Fruit fly (Drosophila melanogaster) whole organism, prepupa: ENCODE measurements around the gene CG9393.

Experiments used
- CG11762 ChIP-seq: fragments of 200-800 bp; sonication (Bioruptor generic); optimal IDR thresholded peaks from 3 replicates; lab custom pipeline; 2016; ENCODE audit warnings: missing biosample characterization, missing genetic modification characterization; ENCODE audit not compliant: insufficient read depth
- CG11902 ChIP-seq: fragments of 200-800 bp; sonication (Bioruptor generic); optimal IDR thresholded peaks from 3 replicates; lab custom pipeline; 2016; ENCODE audit warnings: missing biosample characterization, missing genetic modification characterization
- CG15336 ChIP-seq: fragments of 200-800 bp; sonication (Bioruptor generic); IDR thresholded peaks from 2 replicates; pipeline ENCODE4 v1.3.6; 2022; ENCODE audit warnings: missing biosample characterization, missing genetic modification characterization
- CG1621 ChIP-seq: fragments of 200-800 bp; sonication (Bioruptor generic); optimal IDR thresholded peaks from 3 replicates; lab custom pipeline; 2018; ENCODE audit warnings: missing biosample characterization, mild to moderate bottlenecking, missing genetic modification characterization
- CG3032 ChIP-seq: fragments of 200-800 bp; optimal IDR thresholded peaks from 2 replicates; lab custom pipeline; 2019; ENCODE audit warnings: missing biosample characterization, mild to moderate bottlenecking, missing genetic modification characterization, moderate library complexity
- CG31627 ChIP-seq: fragments of 200-800 bp; sonication (Bioruptor generic); optimal IDR thresholded peaks from 3 replicates; lab custom pipeline; 2016; ENCODE audit warnings: missing biosample characterization, missing genetic modification characterization
- CG34406 ChIP-seq: fragments of 200-800 bp; sonication (Bioruptor generic); optimal IDR thresholded peaks from 3 replicates; lab custom pipeline; 2016; ENCODE audit warnings: missing biosample characterization, missing genetic modification characterization
- CG3919 ChIP-seq: fragments of 200-800 bp; sonication (Bioruptor generic); optimal IDR thresholded peaks from 3 replicates; lab custom pipeline; 2016; ENCODE audit warnings: missing biosample characterization, missing genetic modification characterization
- CG4318 ChIP-seq: fragments of 200-800 bp; sonication (Bioruptor generic); optimal IDR thresholded peaks from 3 replicates; lab custom pipeline; 2017; ENCODE audit warnings: missing biosample characterization, mild to moderate bottlenecking, missing genetic modification characterization
- CG6792 ChIP-seq: fragments of 200-800 bp; sonication (Bioruptor generic); optimal IDR thresholded peaks from 3 replicates; lab custom pipeline; 2016; ENCODE audit warnings: missing biosample characterization, missing genetic modification characterization
- CG6808 ChIP-seq: fragments of 200-800 bp; sonication (Bioruptor generic); optimal IDR thresholded peaks from 3 replicates; lab custom pipeline; 2017; ENCODE audit warnings: missing biosample characterization, missing genetic modification characterization, mild to moderate bottlenecking, moderate library complexity, missing genetic modification reagents
- CG7368 ChIP-seq: fragments of 200-800 bp; sonication (Bioruptor generic); optimal IDR thresholded peaks from 3 replicates; lab custom pipeline; 2016; ENCODE audit warnings: missing biosample characterization, missing genetic modification characterization
- CG8119 ChIP-seq: fragments of 200-800 bp; sonication (Bioruptor generic); IDR thresholded peaks from 3 replicates; pipeline ENCODE4 v1.3.6; 2022; ENCODE audit warnings: missing biosample characterization, missing genetic modification characterization
- CG9139 ChIP-seq: fragments of 200-800 bp; sonication (Bioruptor generic); optimal IDR thresholded peaks from 3 replicates; lab custom pipeline; 2017; ENCODE audit warnings: missing biosample characterization, mild to moderate bottlenecking, missing genetic modification characterization
- Eip78C ChIP-seq: fragments of 200-800 bp; sonication (Bioruptor generic); peaks from one replicate; lab custom pipeline; 2016; ENCODE audit warnings: missing biosample characterization, missing genetic modification characterization
- Ets21C ChIP-seq: fragments of 200-800 bp; sonication (Bioruptor generic); optimal IDR thresholded peaks from 3 replicates; lab custom pipeline; 2016; ENCODE audit warnings: missing biosample characterization, missing genetic modification characterization
- Ets96B ChIP-seq: fragments of 200-800 bp; optimal IDR thresholded peaks from 2 replicates; lab custom pipeline; 2019; ENCODE audit warnings: missing biosample characterization, mild to moderate bottlenecking, missing genetic modification characterization, moderate library complexity
- Hr38 ChIP-seq: sonication (Bioruptor generic); optimal IDR thresholded peaks from 2 replicates; lab custom pipeline; 2016; ENCODE audit warnings: missing biosample characterization, missing genetic modification characterization
- Hr39 ChIP-seq: fragments of 200-800 bp; sonication (Bioruptor generic); optimal IDR thresholded peaks from 2 replicates; lab custom pipeline; 2016; ENCODE audit warnings: missing biosample characterization, missing genetic modification characterization
- Lpt ChIP-seq: fragments of 200-800 bp; sonication (Bioruptor generic); optimal IDR thresholded peaks from 3 replicates; lab custom pipeline; 2016; ENCODE audit warnings: missing biosample characterization, missing genetic modification characterization
- Met ChIP-seq: fragments of 200-800 bp; sonication (Bioruptor generic); optimal IDR thresholded peaks from 3 replicates; lab custom pipeline; 2016; ENCODE audit warnings: missing biosample characterization, missing genetic modification characterization
- Smox ChIP-seq: fragments of 200-800 bp; sonication (Bioruptor generic); optimal IDR thresholded peaks from 3 replicates; lab custom pipeline; 2016; ENCODE audit warnings: missing biosample characterization, missing genetic modification characterization
- Sox14 ChIP-seq: fragments of 200-800 bp; sonication (Bioruptor generic); optimal IDR thresholded peaks from 3 replicates; lab custom pipeline; 2016; ENCODE audit warnings: missing biosample characterization, missing genetic modification characterization
- Sox15 ChIP-seq: fragments of 200-800 bp; sonication (Bioruptor generic); optimal IDR thresholded peaks from 3 replicates; lab custom pipeline; 2016; ENCODE audit warnings: missing biosample characterization, missing genetic modification characterization
- achi ChIP-seq: fragments of 200-800 bp; sonication (Bioruptor generic); optimal IDR thresholded peaks from 3 replicates; lab custom pipeline; 2016; ENCODE audit warnings: missing biosample characterization, missing genetic modification characterization
- acj6 ChIP-seq: fragments of 200-800 bp; sonication (Bioruptor generic); optimal IDR thresholded peaks from 3 replicates; lab custom pipeline; 2016; ENCODE audit warnings: missing biosample characterization, missing genetic modification characterization
- cyc ChIP-seq: fragments of 200-800 bp; sonication (Bioruptor generic); optimal IDR thresholded peaks from 3 replicates; lab custom pipeline; 2016; ENCODE audit warnings: missing biosample characterization, missing genetic modification characterization
- dac ChIP-seq: fragments of 200-800 bp; sonication (Bioruptor generic); optimal IDR thresholded peaks from 2 replicates; lab custom pipeline; 2017; ENCODE audit warnings: missing biosample characterization, mild to moderate bottlenecking, missing genetic modification characterization
- dsx ChIP-seq: fragments of 200-800 bp; optimal IDR thresholded peaks from 3 replicates; lab custom pipeline; 2019; ENCODE audit warnings: missing biosample characterization, mild to moderate bottlenecking, missing genetic modification characterization, moderate library complexity; ENCODE audit not compliant: poor library complexity, severe bottlenecking
- esn ChIP-seq: fragments of 200-800 bp; sonication (Bioruptor generic); optimal IDR thresholded peaks from 2 replicates; lab custom pipeline; 2016; ENCODE audit warnings: missing biosample characterization, mild to moderate bottlenecking, missing genetic modification characterization, moderate library complexity
- fd85E ChIP-seq: fragments of 200-800 bp; sonication (Bioruptor generic); optimal IDR thresholded peaks from 3 replicates; lab custom pipeline; 2016; ENCODE audit warnings: missing biosample characterization, missing genetic modification characterization
- fkh ChIP-seq: fragments of 200-800 bp; sonication (Bioruptor generic); optimal IDR thresholded peaks from 3 replicates; lab custom pipeline; 2017; ENCODE audit warnings: missing biosample characterization, mild to moderate bottlenecking, missing genetic modification characterization, moderate library complexity
- lz ChIP-seq: fragments of 200-800 bp; sonication (Bioruptor generic); optimal IDR thresholded peaks from 3 replicates; lab custom pipeline; 2016; ENCODE audit warnings: missing biosample characterization, missing genetic modification characterization
- pdm3 ChIP-seq: fragments of 200-800 bp; sonication (Bioruptor generic); optimal IDR thresholded peaks from 3 replicates; lab custom pipeline; 2016; ENCODE audit warnings: missing biosample characterization, missing genetic modification characterization
- ss ChIP-seq, 2 experiments: fragments of 200-800 bp; sonication (Bioruptor generic); optimal IDR thresholded peaks; 2 replicates in 1 of 2; 3 replicates in 1 of 2; lab custom pipeline; 2017 to 2018; ENCODE audit warnings: mild to moderate bottlenecking in 2 of 2, missing biosample characterization in 2 of 2, missing genetic modification characterization in 2 of 2, moderate library complexity in 1 of 2
- topi ChIP-seq: fragments of 200-800 bp; sonication (Bioruptor generic); optimal IDR thresholded peaks from 3 replicates; lab custom pipeline; 2016; ENCODE audit warnings: missing biosample characterization, missing genetic modification characterization
- vri ChIP-seq: fragments of 200-800 bp; sonication (Bioruptor generic); optimal IDR thresholded peaks from 3 replicates; lab custom pipeline; 2016; ENCODE audit warnings: missing biosample characterization, mild to moderate bottlenecking, missing genetic modification characterization

CG9393 gene

dm6 chr3R:9515860-9516344, 47.6 kb downstream of the CG9393 start, which contains the start of the genes mRpL47, CG8176 and Kdm3:
Gene mRpL47, minus strand, starts transcription at chr3R:9515908.
Gene CG8176, plus strand, starts transcription at chr3R:9516007.
Gene Kdm3, plus strand, starts transcription at chr3R:9516007.
- TF ChIP-seq vri (peak; percentile 65), Sox15 (GFP tag; lab: Kevin White, UChicago) (peak; percentile 0), topi (peak; percentile 28), CG31627 (peak; percentile 72), lz (GFP tag; lab: Kevin White, UChicago) (peak; percentile 46), pdm3 (GFP tag; lab: Kevin White, UChicago) (no peak), CG4318 (GFP tag; lab: Kevin White, UChicago) (no peak), Sox14 (peak; percentile 69), cyc (GFP tag; lab: Kevin White, UChicago) (peak; percentile 57), CG7368 (no peak), CG3032 (tag; lab: Kevin White, UChicago) (peak; percentile 36), esn (GFP tag; lab: Kevin White, UChicago) (peak; percentile 25), fd85E (GFP tag; lab: Kevin White, UChicago) (no peak)

- TF ChIP-seq topi (peak; percentile 49), CG34406 (GFP tag; lab: Kevin White, UChicago) (no peak), Eip78C (GFP tag; lab: Kevin White, UChicago) (peak; percentile 66), CG11762 (GFP tag; lab: Kevin White, UChicago) (no peak), pdm3 (GFP tag; lab: Kevin White, UChicago) (no peak), CG15336 (no peak), lz (GFP tag; lab: Kevin White, UChicago) (peak; percentile 70), dac (GFP tag; lab: Kevin White, UChicago) (no peak), CG3919 (GFP tag; lab: Kevin White, UChicago) (no peak), fkh (GFP tag; lab: Kevin White, UChicago) (peak; percentile 29), Met (GFP tag; lab: Kevin White, UChicago) (no peak), Smox (GFP tag; lab: Kevin White, UChicago) (no peak), esn (GFP tag; lab: Kevin White, UChicago) (peak; percentile 73), Sox14 (peak; percentile 68), CG31627 (peak; percentile 84), Ets96B (tag; lab: Kevin White, UChicago) (peak; percentile 14), CG3032 (tag; lab: Kevin White, UChicago) (peak; percentile 58), Hr39 (GFP tag; lab: Kevin White, UChicago) (peak; percentile 79), CG6808 (no peak), cyc (GFP tag; lab: Kevin White, UChicago) (peak; percentile 72), Hr38 (GFP tag; lab: Kevin White, UChicago) (peak; percentile 29), CG9139 (GFP tag; lab: Kevin White, UChicago) (no peak), fd85E (GFP tag; lab: Kevin White, UChicago) (no peak), achi (peak; percentile 53), ss (GFP tag; optimal IDR thresholded peaks at IDR 0.05; lab: Kevin White, UChicago) (no peak), acj6 (peak; percentile 69), CG6792 (GFP tag; lab: Kevin White, UChicago) (peak; percentile 35), Lpt (GFP tag; lab: Kevin White, UChicago) (peak; percentile 14), CG11902 (peak; percentile 54), Sox15 (GFP tag; lab: Kevin White, UChicago) (peak; percentile 58)
Observed at dm6 chr3R:9513052-9513420, 50.4 kb downstream of the CG9393 start, which contains the start of the genes Ras85D and Rlb1. Gene Ras85D, minus strand, starts transcription at chr3R:9513067. Gene Rlb1, plus strand, starts transcription at chr3R:9513327.

DNA sequence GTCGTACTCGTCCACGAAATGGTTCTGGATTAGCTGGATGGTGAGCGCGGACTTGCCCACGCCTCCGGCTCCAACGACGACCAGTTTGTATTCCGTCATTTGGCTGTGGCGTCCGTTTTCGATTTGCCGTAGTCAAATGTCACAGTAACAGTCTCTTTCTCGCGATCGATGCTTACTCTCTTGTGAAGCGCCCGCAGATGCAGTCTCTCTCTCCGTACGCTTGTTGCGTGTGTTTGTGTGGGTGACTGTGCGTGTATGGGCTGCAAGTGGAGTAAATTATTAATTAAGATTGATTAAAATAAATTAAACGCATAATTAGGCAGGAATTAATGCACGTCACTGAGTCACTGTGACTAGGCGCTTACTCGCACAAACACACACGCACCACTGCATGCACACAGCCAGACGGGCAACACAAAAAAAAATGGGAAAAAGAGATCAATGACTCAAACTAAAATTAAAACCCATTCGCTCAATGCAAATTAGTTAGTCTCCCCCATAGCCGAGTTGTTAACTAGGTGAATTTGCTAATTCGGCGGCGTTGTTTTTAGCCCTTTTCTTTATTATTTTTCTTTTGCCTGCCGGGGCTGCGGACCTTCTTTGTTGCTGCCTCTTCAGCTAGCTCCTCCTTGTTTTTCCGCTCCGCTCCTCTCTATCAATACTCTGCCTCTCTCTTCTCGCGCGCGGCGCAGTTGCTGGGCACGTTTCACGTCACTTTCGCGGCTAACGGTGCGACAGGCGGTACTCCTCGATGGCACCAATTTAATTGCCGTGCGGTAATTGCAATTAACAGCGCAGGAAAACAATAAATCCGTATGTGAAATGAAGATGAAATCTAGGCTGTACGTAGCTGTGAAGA, 51.1 kb downstream of the CG9393 start:
- TF ChIP-seq ss (GFP tag; optimal IDR thresholded peaks at IDR 0.05; lab: Kevin White, UChicago) (peak in 1 of 2 experiments; percentile 1), Eip78C (GFP tag; lab: Kevin White, UChicago) (peak; percentile 74), dsx (peak; percentile 45), fd85E (GFP tag; lab: Kevin White, UChicago) (no peak), CG8119 (GFP tag; lab: Robert Waterston, UW) (no peak), Sox14 (no peak), CG7368 (no peak), Ets21C (no peak), CG1621 (peak; percentile 44)
